Fruit fly (Drosophila melanogaster): ENCODE data around the gene Gr64b.

Gene Gr64b

dm6 chr3L:4076907-4077306 lies 48.5 kb downstream of the Gr64b start:
- TF ChIP-seq cic (GFP tag; optimal IDR thresholded peaks at IDR 0.05) (no peak), kay (GFP tag; ENCODE audit: borderline replicate concordance) (no peak), Crg-1 (GFP tag; optimal IDR thresholded peaks at IDR 0.05) (no peak), CG11617 (GFP tag; optimal IDR thresholded peaks at IDR 0.05) (no peak), Clk (GFP tag; optimal IDR thresholded peaks at IDR 0.05) (no peak)

DNA sequence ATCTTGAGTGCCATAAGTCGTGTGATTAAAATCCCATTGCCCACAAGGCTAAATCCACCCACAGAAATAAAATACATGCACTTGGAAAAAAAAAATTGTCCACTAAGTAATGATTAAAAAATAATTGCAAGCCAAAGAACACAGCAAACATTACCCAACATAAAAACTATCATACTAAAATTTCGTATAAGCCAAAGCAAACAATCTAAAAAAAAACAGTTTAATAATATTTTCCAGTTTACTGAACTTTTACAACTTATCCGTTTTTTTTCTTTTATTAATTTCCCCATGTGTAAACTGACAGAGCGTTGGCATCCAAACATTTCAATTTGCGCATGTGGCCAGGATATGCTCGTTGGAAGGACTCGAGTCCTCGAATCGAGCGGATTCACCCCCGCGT lies 51.9 kb downstream of the Gr64b start:
- TF ChIP-seq CG33017 (tag; optimal IDR thresholded peaks at IDR 0.05) (no peak), pad (GFP tag; optimal IDR thresholded peaks at IDR 0.05) (no peak), Mnt (GFP tag; optimal IDR thresholded peaks at IDR 0.05) (no peak), Crg-1 (GFP tag; optimal IDR thresholded peaks at IDR 0.05) (no peak), CG12768 (GFP tag; optimal IDR thresholded peaks at IDR 0.05) (no peak), kay (GFP tag; ENCODE audit: borderline replicate concordance) (no peak), CG14711 (tag; optimal IDR thresholded peaks at IDR 0.05) (no peak), ovo (GFP tag; optimal IDR thresholded peaks at IDR 0.05) (no peak), Clk (GFP tag; optimal IDR thresholded peaks at IDR 0.05) (no peak), CG7045 (GFP tag; optimal IDR thresholded peaks at IDR 0.05) (no peak)

DNA sequence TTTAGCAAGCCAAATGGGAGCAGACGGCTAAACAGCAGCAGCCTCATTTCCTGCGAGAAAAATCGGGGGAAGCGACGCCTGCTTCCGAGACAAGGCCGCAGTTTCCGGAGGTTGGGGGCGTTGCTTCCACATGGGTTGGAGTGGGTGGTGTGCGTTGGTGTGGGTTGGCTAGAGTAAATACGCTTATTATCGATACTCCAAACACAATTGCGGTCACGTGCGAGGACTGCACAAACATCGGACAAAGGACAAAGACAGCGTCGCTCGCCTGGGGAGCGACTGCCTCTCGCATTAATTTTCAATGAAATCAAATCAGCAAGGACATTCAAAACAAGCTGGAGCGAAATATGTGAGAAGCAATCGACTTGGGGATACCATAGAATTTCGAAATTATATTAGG lies 52.8 kb downstream of the Gr64b start:
- TF ChIP-seq Clk (GFP tag; optimal IDR thresholded peaks at IDR 0.05) (no peak), CG5204 (GFP tag; optimal IDR thresholded peaks at IDR 0.05) (no peak), pad (GFP tag; optimal IDR thresholded peaks at IDR 0.05) (no peak), CG12768 (GFP tag; optimal IDR thresholded peaks at IDR 0.05) (no peak), CG14711 (tag; optimal IDR thresholded peaks at IDR 0.05) (no peak), cnc (optimal IDR thresholded peaks at IDR 0.05) (no peak), CG11617 (GFP tag; optimal IDR thresholded peaks at IDR 0.05) (no peak), Crg-1 (GFP tag; optimal IDR thresholded peaks at IDR 0.05) (no peak), bab1 (GFP tag; optimal IDR thresholded peaks at IDR 0.05) (no peak), Hr96 (GFP tag; optimal IDR thresholded peaks at IDR 0.05) (no peak)

Measured in whole organism, adult.